Worm (Caenorhabditis elegans) whole organism, L1 larva: ENCODE data around the gene crn-2.

ENCODE experiments used
- C04F5.9 ChIP-seq: sonication (generic microtip); optimal IDR thresholded peaks from 2 replicates; lab custom pipeline; 2016; ENCODE audit warnings: missing genetic modification characterization, missing compliant biosample characterization
- C16A3.4 ChIP-seq: fragments of 150-350 bp; optimal IDR thresholded peaks from 2 replicates; lab custom pipeline; 2014; ENCODE audit warnings: missing biosample characterization, missing genetic modification characterization
- C34B4.2 ChIP-seq: sonication (generic microtip); optimal IDR thresholded peaks from 2 replicates; lab custom pipeline; 2017; ENCODE audit warnings: mild to moderate bottlenecking, missing genetic modification characterization, missing compliant biosample characterization
- aha-1 ChIP-seq: fragments of 150-350 bp; optimal IDR thresholded peaks from 2 replicates; lab custom pipeline; 2014; ENCODE audit warnings: missing biosample characterization, missing genetic modification characterization
- aly-2 ChIP-seq: fragments of 150-350 bp; optimal IDR thresholded peaks from 2 replicates; lab custom pipeline; 2014; ENCODE audit warnings: missing biosample characterization, missing genetic modification characterization
- ama-1 ChIP-seq: fragments of 150-350 bp; optimal IDR thresholded peaks from 2 replicates; lab custom pipeline; 2014
- ceh-63 ChIP-seq: fragments of 200-800 bp; sonication (Bioruptor generic); optimal IDR thresholded peaks from 2 replicates; lab custom pipeline; 2018; ENCODE audit warnings: mild to moderate bottlenecking, missing genetic modification characterization, missing compliant biosample characterization
- ceh-8 ChIP-seq: fragments of 200-800 bp; sonication (Bioruptor generic); optimal IDR thresholded peaks from 2 replicates; lab custom pipeline; 2018; ENCODE audit warnings: mild to moderate bottlenecking, missing genetic modification characterization, moderate library complexity, missing compliant biosample characterization
- ceh-82 ChIP-seq, 3 experiments: fragments of 150-350 bp in 1 of 3; sonication (generic microtip) in 2 of 3; optimal IDR thresholded peaks; 2 replicates each; lab custom pipeline; 2014 to 2017; ENCODE audit warnings: missing biosample characterization in 3 of 3, missing genetic modification characterization in 3 of 3
- ceh-88 ChIP-seq: fragments of 200-800 bp; sonication (Bioruptor generic); IDR thresholded peaks from 2 replicates; pipeline ENCODE4 v1.3.6; 2022; ENCODE audit warnings: missing genetic modification characterization, missing compliant biosample characterization
- ces-1 ChIP-seq: fragments of 150-350 bp; optimal IDR thresholded peaks from 2 replicates; lab custom pipeline; 2014; ENCODE audit warnings: missing biosample characterization, missing genetic modification reagents, missing genetic modification characterization
- dpl-1 ChIP-seq, 3 experiments: fragments of 150-350 bp in 2 of 3; sonication (generic microtip) in 1 of 3; optimal IDR thresholded peaks; 2 replicates each; lab custom pipeline; 2014 to 2017; ENCODE audit warnings: missing biosample characterization in 3 of 3, missing genetic modification characterization in 3 of 3, missing genetic modification reagents in 3 of 3
- dsc-1 ChIP-seq: sonication (generic microtip); optimal IDR thresholded peaks from 2 replicates; lab custom pipeline; 2016; ENCODE audit warnings: mild to moderate bottlenecking, missing genetic modification characterization, missing compliant biosample characterization
- efl-1 ChIP-seq, 4 experiments: fragments of 150-350 bp; optimal IDR thresholded peaks in 3 of 4; peaks in 1 of 4; 1 replicate in 1 of 4; 2 replicates in 3 of 4; lab custom pipeline; 2014; ENCODE audit warnings: missing biosample characterization in 2 of 4, missing genetic modification characterization in 2 of 4, missing genetic modification reagents in 2 of 4
- egl-13 ChIP-seq: sonication (generic microtip); optimal IDR thresholded peaks from 2 replicates; lab custom pipeline; 2016; ENCODE audit warnings: missing genotype, missing genetic modification reagents, missing genetic modification characterization, missing compliant biosample characterization
- ets-5 ChIP-seq: fragments of 200-800 bp; sonication (Bioruptor generic); IDR thresholded peaks from 2 replicates; pipeline ENCODE4 v1.3.6; 2022; ENCODE audit warnings: missing genetic modification characterization, missing compliant biosample characterization
- fkh-8 ChIP-seq: sonication (generic microtip); optimal IDR thresholded peaks from 2 replicates; lab custom pipeline; 2016; ENCODE audit warnings: mild to moderate bottlenecking, missing genetic modification characterization, missing compliant biosample characterization
- fos-1 ChIP-seq: fragments of 150-350 bp; optimal IDR thresholded peaks from 2 replicates; lab custom pipeline; 2014; ENCODE audit warnings: missing biosample characterization, missing genetic modification characterization
- grh-1 ChIP-seq: fragments of 200-800 bp; sonication (Bioruptor generic); IDR thresholded peaks from 2 replicates; pipeline ENCODE4 v1.3.6; 2022; ENCODE audit warnings: missing genetic modification reagents, missing genetic modification characterization, missing compliant biosample characterization
- lin-15B ChIP-seq: fragments of 150-350 bp; sonication (generic microtip); optimal IDR thresholded peaks from 3 replicates; lab custom pipeline; 2014; ENCODE audit warnings: missing biosample characterization, missing genetic modification characterization
- lin-39 ChIP-seq: fragments of 150-350 bp; optimal IDR thresholded peaks from 2 replicates; lab custom pipeline; 2014; ENCODE audit warnings: missing biosample characterization, missing genetic modification reagents, missing genetic modification characterization
- mab-9 ChIP-seq: fragments of 200-800 bp; sonication (Bioruptor generic); IDR thresholded peaks from 2 replicates; pipeline ENCODE4 v1.3.6; 2022; ENCODE audit warnings: missing genetic modification reagents, missing genetic modification characterization, missing compliant biosample characterization
- mdl-1 ChIP-seq, 2 experiments: fragments of 150-350 bp; optimal IDR thresholded peaks; 2 replicates each; lab custom pipeline; 2014 to 2017; ENCODE audit warnings: missing biosample characterization in 2 of 2, missing genetic modification characterization in 2 of 2, inconsistent platforms in 1 of 2
- nhr-12 ChIP-seq: sonication (generic microtip); optimal IDR thresholded peaks from 2 replicates; lab custom pipeline; 2017; ENCODE audit warnings: missing biosample characterization, missing genetic modification characterization
- nhr-19 ChIP-seq: fragments of 200-800 bp; sonication (Bioruptor generic); conservative IDR thresholded peaks from 2 replicates; pipeline ENCODE4 v1.3.6; 2022; ENCODE audit warnings: missing genetic modification characterization, missing compliant biosample characterization
- nhr-28 ChIP-seq: fragments of 150-350 bp; optimal IDR thresholded peaks from 2 replicates; lab custom pipeline; 2014; ENCODE audit warnings: missing biosample characterization, missing genetic modification characterization
- nhr-47 ChIP-seq: sonication (generic microtip); optimal IDR thresholded peaks from 2 replicates; lab custom pipeline; 2016; ENCODE audit warnings: mild to moderate bottlenecking, missing genetic modification characterization, moderate library complexity, missing compliant biosample characterization
- nhr-71 ChIP-seq: sonication (generic microtip); optimal IDR thresholded peaks from 2 replicates; lab custom pipeline; 2016; ENCODE audit warnings: mild to moderate bottlenecking, missing genetic modification characterization, moderate library complexity, missing compliant biosample characterization
- nhr-76 ChIP-seq: sonication (generic microtip); optimal IDR thresholded peaks from 2 replicates; lab custom pipeline; 2017; ENCODE audit warnings: missing biosample characterization, missing genetic modification characterization
- nhr-84 ChIP-seq: sonication (generic microtip); optimal IDR thresholded peaks from 2 replicates; lab custom pipeline; 2017; ENCODE audit warnings: missing biosample characterization, missing genetic modification characterization
- nhr-85 ChIP-seq: sonication (generic microtip); peaks from one replicate; lab custom pipeline; 2016; ENCODE audit warnings: missing genetic modification characterization, inconsistent platforms, missing compliant biosample characterization
- nhr-90 ChIP-seq: sonication (generic microtip); optimal IDR thresholded peaks from 2 replicates; lab custom pipeline; 2016; ENCODE audit warnings: mild to moderate bottlenecking, missing genetic modification characterization, missing compliant biosample characterization; ENCODE audit not compliant: poor library complexity
- pax-3 ChIP-seq: fragments of 200-800 bp; sonication (Bioruptor generic); optimal IDR thresholded peaks from 2 replicates; lab custom pipeline; 2018; ENCODE audit warnings: mild to moderate bottlenecking, missing genetic modification characterization, moderate library complexity, missing compliant biosample characterization
- rnt-1 ChIP-seq: sonication (generic microtip); optimal IDR thresholded peaks from 2 replicates; lab custom pipeline; 2016; ENCODE audit warnings: mild to moderate bottlenecking, missing genetic modification characterization, moderate library complexity, missing compliant biosample characterization
- skn-1 ChIP-seq: fragments of 150-350 bp; optimal IDR thresholded peaks from 2 replicates; lab custom pipeline; 2014; ENCODE audit warnings: missing biosample characterization, missing genetic modification characterization
- snpc-4 ChIP-seq: fragments of 150-350 bp; optimal IDR thresholded peaks from 2 replicates; lab custom pipeline; 2014; ENCODE audit warnings: missing biosample characterization, missing genetic modification characterization
- snu-23 ChIP-seq: sonication (generic microtip); optimal IDR thresholded peaks from 2 replicates; lab custom pipeline; 2016; ENCODE audit warnings: missing genetic modification characterization, missing compliant biosample characterization
- sptf-1 ChIP-seq: fragments of 150-350 bp; optimal IDR thresholded peaks from 2 replicates; lab custom pipeline; 2014; ENCODE audit warnings: missing biosample characterization, missing genetic modification characterization
- swsn-7 ChIP-seq: sonication (generic microtip); optimal IDR thresholded peaks from 2 replicates; lab custom pipeline; 2016; ENCODE audit warnings: missing genetic modification characterization, missing compliant biosample characterization
- tlp-1 ChIP-seq: fragments of 150-350 bp; optimal IDR thresholded peaks from 2 replicates; lab custom pipeline; 2014; ENCODE audit warnings: missing biosample characterization, missing genetic modification characterization
- unc-30 ChIP-seq: sonication (generic microtip); optimal IDR thresholded peaks from 2 replicates; lab custom pipeline; 2017; ENCODE audit warnings: missing biosample characterization, missing genetic modification characterization
- unc-62 ChIP-seq: fragments of 150-350 bp; optimal IDR thresholded peaks from 2 replicates; lab custom pipeline; 2014; ENCODE audit warnings: missing biosample characterization, missing genetic modification reagents, missing genetic modification characterization
- unc-86 ChIP-seq: sonication (generic microtip); optimal IDR thresholded peaks from 2 replicates; lab custom pipeline; 2016; ENCODE audit warnings: missing genetic modification characterization, missing compliant biosample characterization
- xbp-1 ChIP-seq: sonication (generic microtip); optimal IDR thresholded peaks from 2 replicates; lab custom pipeline; 2016; ENCODE audit warnings: missing genetic modification characterization, missing compliant biosample characterization
- zag-1 ChIP-seq: fragments of 150-350 bp; optimal IDR thresholded peaks from 2 replicates; lab custom pipeline; 2014; ENCODE audit warnings: missing biosample characterization, missing genetic modification characterization
- ztf-11 ChIP-seq, 2 experiments: sonication (generic microtip); optimal IDR thresholded peaks; 2 replicates each; lab custom pipeline; 2016 to 2017; ENCODE audit warnings: missing genetic modification characterization in 2 of 2, missing biosample characterization in 1 of 2, missing compliant biosample characterization in 1 of 2

Gene crn-2

ce11 chrV:5587042-5587441 lies 7.4 kb upstream of the crn-2 start (continued):
- TF ChIP-seq nhr-71, result no peak
- TF ChIP-seq efl-1 (optimal IDR thresholded peaks at IDR 0.05; lab: Kevin White, UChicago), result no peak
- TF ChIP-seq efl-1 (GFP tag; optimal IDR thresholded peaks at IDR 0.05 in 1 of 2; lab: Kevin White, UChicago), result peak in 1 of 2 experiments; percentile 65
- TF ChIP-seq unc-62 (GFP tag; lab: Kevin White, UChicago), result no peak
- no peak for TF ChIP-seq egl-13 (tag; lab: Kevin White, UChicago)
- TF ChIP-seq aly-2 (tag; lab: Kevin White, UChicago), result no peak
- TF ChIP-seq C34B4.2 (tag; lab: Kevin White, UChicago), result no peak
- no peak for TF ChIP-seq aha-1
- TF ChIP-seq rnt-1, result peak; percentile 22
- TF ChIP-seq snpc-4 (tag; lab: Kevin White, UChicago), result peak; percentile 95
- no peak for TF ChIP-seq snu-23 (GFP tag; lab: Kevin White, UChicago)
- 0 out of 2 replicates have a peak, but pooled peaks have one; percentile 11 for TF ChIP-seq nhr-19 (GFP tag; lab: Robert Waterston, UW)
- peak in 1 of 3 experiments; percentile 8 for TF ChIP-seq ceh-82 (tag; optimal IDR thresholded peaks at IDR 0.05; lab: Kevin White, UChicago)
- no peak for TF ChIP-seq lin-15B (tag; lab: Kevin White, UChicago)
- TF ChIP-seq fos-1 (tag; lab: Kevin White, UChicago), result no peak
- no peak for TF ChIP-seq nhr-84 (tag; lab: Kevin White, UChicago)
- TF ChIP-seq ces-1 (GFP tag; lab: Kevin White, UChicago), result no peak

- TF ChIP-seq ama-1 (no peak), ces-1 (GFP tag; lab: Kevin White, UChicago) (no peak), unc-62 (GFP tag; lab: Kevin White, UChicago) (no peak), skn-1 (tag; lab: Kevin White, UChicago) (no peak), nhr-19 (GFP tag; lab: Robert Waterston, UW) (no peak), tlp-1 (tag; lab: Kevin White, UChicago) (no peak), unc-30 (no peak), ceh-8 (GFP tag; lab: Kevin White, UChicago) (no peak), snu-23 (GFP tag; lab: Kevin White, UChicago) (no peak)
- TF ChIP-seq, all 84 proteins: peak for 0
Observed at ce11 chrV:5587955-5588354, 6.5 kb upstream of the crn-2 start.

ce11 chrV:5591887-5592286 lies 2.5 kb upstream of the crn-2 start:
- no peak for TF ChIP-seq mdl-1 (tag; optimal IDR thresholded peaks at IDR 0.05; lab: Kevin White, UChicago)
- no peak for TF ChIP-seq xbp-1 (tag; lab: Kevin White, UChicago)
- TF ChIP-seq ets-5 (GFP tag; lab: Robert Waterston, UW), result no peak
- TF ChIP-seq ces-1 (GFP tag; lab: Kevin White, UChicago), result no peak
- no peak for TF ChIP-seq dpl-1 (GFP tag; optimal IDR thresholded peaks at IDR 0.05; lab: Kevin White, UChicago)
- no peak for TF ChIP-seq pax-3 (tag; lab: Kevin White, UChicago)
- TF ChIP-seq tlp-1 (tag; lab: Kevin White, UChicago), result no peak
- TF ChIP-seq lin-15B (tag; lab: Kevin White, UChicago), result no peak
- no peak for TF ChIP-seq nhr-12 (tag; lab: Kevin White, UChicago)
- no peak for TF ChIP-seq sptf-1
- no peak for TF ChIP-seq ceh-63 (GFP tag; lab: Kevin White, UChicago)
- no peak for TF ChIP-seq C04F5.9 (tag; lab: Kevin White, UChicago)
- no peak for TF ChIP-seq ceh-82 (tag; optimal IDR thresholded peaks at IDR 0.05; lab: Kevin White, UChicago)
- no peak for TF ChIP-seq nhr-85 (tag; lab: Kevin White, UChicago)
- no peak for TF ChIP-seq nhr-90 (tag; lab: Kevin White, UChicago)
- TF ChIP-seq mab-9 (GFP tag; lab: Robert Waterston, UW), result no peak
- no peak for TF ChIP-seq swsn-7 (tag; lab: Kevin White, UChicago)
- TF ChIP-seq, all 84 proteins: peak for 0

- peak; percentile 25 for TF ChIP-seq ama-1
- peak; percentile 70 for TF ChIP-seq dsc-1
- peak; percentile 87 for TF ChIP-seq C16A3.4
- peak; percentile 58 for TF ChIP-seq fkh-8 (tag; lab: Kevin White, UChicago)
- no peak for TF ChIP-seq sptf-1
- peak; percentile 56; the same call in 1 of the 2 replicates for TF ChIP-seq grh-1
- no peak for TF ChIP-seq nhr-76 (tag; lab: Kevin White, UChicago)
- peak; percentile 88 for TF ChIP-seq snu-23 (GFP tag; lab: Kevin White, UChicago)
- peak in 1 of 2 experiments; percentile 34 for TF ChIP-seq ztf-11 (tag; optimal IDR thresholded peaks at IDR 0.05; lab: Kevin White, UChicago)
- TF ChIP-seq nhr-85 (tag; lab: Kevin White, UChicago), result peak; percentile 81
- TF ChIP-seq unc-30, result peak; percentile 2
- TF ChIP-seq unc-86 (tag; lab: Kevin White, UChicago), result peak; percentile 70
- no peak for TF ChIP-seq ceh-88 (GFP tag; lab: Robert Waterston, UW)
- TF ChIP-seq lin-39 (tag; lab: Kevin White, UChicago), result peak; percentile 61
- no peak for TF ChIP-seq nhr-28 (tag; lab: Kevin White, UChicago)
- TF ChIP-seq mab-9 (GFP tag; lab: Robert Waterston, UW), result peak; percentile 68
- peak; percentile 53 for TF ChIP-seq zag-1
- peak; percentile 81 to 92 (median 86) for TF ChIP-seq ceh-82 (tag; optimal IDR thresholded peaks at IDR 0.05; lab: Kevin White, UChicago)
- TF ChIP-seq unc-62 (GFP tag; lab: Kevin White, UChicago), result no peak
- TF ChIP-seq nhr-47 (tag; lab: Kevin White, UChicago), result peak; percentile 82
- peak; percentile 43 for TF ChIP-seq nhr-84 (tag; lab: Kevin White, UChicago)
Observed at ce11 chrV:5592323-5592722, 2.1 kb upstream of the crn-2 start, which contains the start of gene vps-37. Gene vps-37, plus strand, starts transcription at chrV:5592700.
